Worm (Caenorhabditis elegans) whole organism, mixed stage, embryonic: ENCODE measurements around the gene F16G10.3.

Source experiments
- ceh-83 ChIP-seq: fragments of 200-800 bp; sonication (Bioruptor generic); optimal IDR thresholded peaks from 2 replicates; lab custom pipeline; 2018; ENCODE audit warnings: mild to moderate bottlenecking, missing genetic modification characterization, missing compliant biosample characterization
- lin-13 ChIP-seq: fragments of 150-350 bp; optimal IDR thresholded peaks from 2 replicates; lab custom pipeline; 2014; ENCODE audit warnings: missing biosample characterization, missing genetic modification characterization
- pha-4 ChIP-seq: fragments of 150-350 bp; optimal IDR thresholded peaks from 2 replicates; lab custom pipeline; 2018; ENCODE audit warnings: missing biosample characterization, missing genetic modification reagents, missing genetic modification characterization
- sptf-1 ChIP-seq: sonication (generic microtip); optimal IDR thresholded peaks from 2 replicates; lab custom pipeline; 2017; ENCODE audit warnings: mild to moderate bottlenecking, missing genetic modification characterization, moderate library complexity, missing compliant biosample characterization
- unc-39 ChIP-seq: fragments of 150-350 bp; optimal IDR thresholded peaks from 2 replicates; lab custom pipeline; 2014; ENCODE audit warnings: missing biosample characterization, missing genetic modification characterization
- unc-62 ChIP-seq: fragments of 150-350 bp; optimal IDR thresholded peaks from 2 replicates; lab custom pipeline; 2014; ENCODE audit warnings: missing biosample characterization, missing genetic modification reagents, missing genetic modification characterization
- ztf-11 ChIP-seq: fragments of 150-350 bp; optimal IDR thresholded peaks from 2 replicates; lab custom pipeline; 2014; ENCODE audit warnings: missing biosample characterization, missing genetic modification characterization

DNA sequence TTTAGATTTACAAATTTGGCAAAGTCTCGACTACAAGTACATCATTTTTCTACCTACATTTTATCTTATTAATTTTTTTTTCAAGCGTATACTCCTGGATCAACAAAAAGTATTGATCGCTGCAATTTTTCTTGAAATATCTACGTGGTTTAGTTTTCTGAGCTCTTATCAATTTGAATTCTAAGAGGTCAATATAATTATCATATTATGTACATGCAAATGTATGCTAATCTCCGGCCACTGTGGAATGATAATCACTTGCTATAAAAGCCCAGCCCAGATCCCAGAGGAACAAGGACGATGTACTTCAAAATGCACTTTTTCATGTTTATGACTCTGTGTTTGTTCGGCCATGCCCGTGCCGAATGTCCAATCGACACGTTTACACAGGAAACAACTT is 15.4 kb upstream of the F16G10.3 start, which contains the start of gene F43C11.1:
- no peak for TF ChIP-seq lin-13 (tag; lab: Kevin White, UChicago)
- TF ChIP-seq pha-4 (tag; lab: Kevin White, UChicago) = no peak
- TF ChIP-seq unc-39 = no peak
- TF ChIP-seq ztf-11 = no peak
- TF ChIP-seq sptf-1 (tag; lab: Kevin White, UChicago) = no peak
- no peak for TF ChIP-seq ceh-83 (GFP tag; lab: Kevin White, UChicago)
- no peak for TF ChIP-seq unc-62 (GFP tag; lab: Kevin White, UChicago)
